Worm (Caenorhabditis elegans): ENCODE results near the gene Y53C12B.7.

Gene Y53C12B.7

ce11 chrII:9718631-9719252 is 34.3 kb downstream of the Y53C12B.7 start, which contains the start of gene Y53C12A.11 (continued):
- 0 out of 2 replicates have a peak, but pooled peaks have one; percentile 54 for TF ChIP-seq Y53G8AR.9 (GFP tag; conservative IDR thresholded peaks at IDR 0.05)
- TF ChIP-seq lin-54 (GFP tag; optimal IDR thresholded peaks at IDR 0.05): peak; percentile 23
- TF ChIP-seq Y95B8A.8 (GFP tag; IDR thresholded peaks at IDR 0.05): 0 out of 2 replicates have a peak, but pooled peaks have one; percentile 34
- TF ChIP-seq hmg-1.2 (GFP tag; IDR thresholded peaks at IDR 0.05): peak; percentile 96
- 0 out of 2 replicates have a peak, but pooled peaks have one; percentile 32 for TF ChIP-seq hsf-1 (GFP tag; IDR thresholded peaks at IDR 0.05)
- TF ChIP-seq dox-1 (GFP tag; IDR thresholded peaks at IDR 0.05): peak; percentile 85
- peak; percentile 75; the same call in 1 of the 2 replicates for TF ChIP-seq C17E4.6 (GFP tag; IDR thresholded peaks at IDR 0.05)

- TF ChIP-seq ztf-18 (tag; optimal IDR thresholded peaks at IDR 0.05) (no peak), ztf-22 (GFP tag; optimal IDR thresholded peaks at IDR 0.05) (no peak), lin-54 (GFP tag; optimal IDR thresholded peaks at IDR 0.05) (no peak), ceh-91 (GFP tag; IDR thresholded peaks at IDR 0.05) (no peak), ceh-79 (tag; optimal IDR thresholded peaks at IDR 0.05) (no peak), B0261.1 (tag; optimal IDR thresholded peaks at IDR 0.05) (no peak), zfh-2 (GFP tag; conservative IDR thresholded peaks at IDR 0.05) (no peak), F49E8.2 (tag; optimal IDR thresholded peaks at IDR 0.05; ENCODE audit: insufficient read depth) (no peak), B0336.3 (GFP tag; IDR thresholded peaks at IDR 0.05) (no peak), unc-62 (GFP tag; optimal IDR thresholded peaks at IDR 0.05) (no peak), snpc-4 (GFP tag; optimal IDR thresholded peaks at IDR 0.05) (no peak), snpc-4 (tag; optimal IDR thresholded peaks at IDR 0.05) (no peak)
These were observed 35.1 kb downstream of the Y53C12B.7 start, which contains the start of gene Y53C12A.6 for ce11 chrII:9717904-9718303. Gene Y53C12A.6, minus strand, starts transcription at chrII:9718004.

- TF ChIP-seq ceh-100 (GFP tag; IDR thresholded peaks at IDR 0.05) (peak; percentile 22; the same call in 1 of the 2 replicates), sptf-2 (GFP tag; optimal IDR thresholded peaks at IDR 0.05) (no peak), C06A6.2 (GFP tag; conservative IDR thresholded peaks at IDR 0.05) (no peak), B0019.2 (GFP tag; conservative IDR thresholded peaks at IDR 0.05) (no peak), madf-10 (tag; optimal IDR thresholded peaks at IDR 0.05) (no peak), hmg-20 (GFP tag; IDR thresholded peaks at IDR 0.05) (no peak), attf-5 (GFP tag; optimal IDR thresholded peaks at IDR 0.05) (peak; percentile 68), lir-1 (GFP tag; conservative IDR thresholded peaks at IDR 0.05) (no peak), rpc-1 (optimal IDR thresholded peaks at IDR 0.05) (no peak), rpc-1 (tag; optimal IDR thresholded peaks at IDR 0.05) (no peak), ztf-26 (tag; optimal IDR thresholded peaks at IDR 0.05) (no peak), attf-3 (GFP tag; conservative IDR thresholded peaks at IDR 0.05) (peak; percentile 70; the same call in 1 of the 2 replicates), madf-8 (GFP tag; conservative IDR thresholded peaks at IDR 0.05) (peak; percentile 49), atf-7 (tag; optimal IDR thresholded peaks at IDR 0.05) (no peak), F55B11.4 (tag; optimal IDR thresholded peaks at IDR 0.05; ENCODE audit: borderline replicate concordance, insufficient read depth) (no peak), F57C9.4 (tag; optimal IDR thresholded peaks at IDR 0.05) (no peak), egrh-3 (GFP tag; IDR thresholded peaks at IDR 0.05) (no peak), lsy-27 (tag; optimal IDR thresholded peaks at IDR 0.05; ENCODE audit: borderline replicate concordance, insufficient read depth) (no peak), ztf-22 (GFP tag; optimal IDR thresholded peaks at IDR 0.05) (no peak), rcor-1 (GFP tag; IDR thresholded peaks at IDR 0.05) (no peak), F49E8.2 (tag; optimal IDR thresholded peaks at IDR 0.05; ENCODE audit: insufficient read depth) (no peak), lin-40 (tag; optimal IDR thresholded peaks at IDR 0.05) (peak; percentile 52), ztf-3 (GFP tag; optimal IDR thresholded peaks at IDR 0.05) (no peak), gei-17 (GFP tag; optimal IDR thresholded peaks at IDR 0.05) (no peak), athp-1 (tag; optimal IDR thresholded peaks at IDR 0.05) (peak; percentile 6), egl-44 (GFP tag; IDR thresholded peaks at IDR 0.05) (no peak), lsl-1 (GFP tag; optimal IDR thresholded peaks at IDR 0.05) (peak; percentile 50), snpc-1.1 (tag; optimal IDR thresholded peaks at IDR 0.05; ENCODE audit: insufficient read depth) (no peak)
These were observed 36.5 kb downstream of the Y53C12B.7 start, which contains the start of gene wee-1.3 for ce11 chrII:9716417-9717039. Gene wee-1.3, minus strand, starts transcription at chrII:9716467.

All from whole organism, young adult.